Worm (Caenorhabditis elegans) whole organism, L3 larva: ENCODE measurements around the gene B0001.7.

ENCODE experiments used
- egl-27 ChIP-seq: sonication (generic microtip); optimal IDR thresholded peaks from 4 replicates; lab custom pipeline; 2017; ENCODE audit warnings: missing biosample characterization, missing genetic modification reagents, missing genetic modification characterization
- elt-1 ChIP-seq: fragments of 150-350 bp; optimal IDR thresholded peaks from 2 replicates; lab custom pipeline; 2014; ENCODE audit warnings: missing biosample characterization, missing genetic modification characterization
- nhr-12 ChIP-seq: fragments of 150-350 bp; optimal IDR thresholded peaks from 2 replicates; lab custom pipeline; 2014; ENCODE audit warnings: missing biosample characterization, missing genetic modification characterization
- nhr-237 ChIP-seq: fragments of 150-350 bp; optimal IDR thresholded peaks from 2 replicates; lab custom pipeline; 2014; ENCODE audit warnings: missing biosample characterization, missing genetic modification characterization
- nhr-43 ChIP-seq: sonication (generic microtip); optimal IDR thresholded peaks from 2 replicates; lab custom pipeline; 2016; ENCODE audit warnings: mild to moderate bottlenecking, missing genetic modification characterization, missing compliant biosample characterization; ENCODE audit not compliant: poor library complexity, severe bottlenecking
- nhr-76 ChIP-seq: fragments of 150-350 bp; sonication (generic microtip); optimal IDR thresholded peaks from 5 replicates; lab custom pipeline; 2014; ENCODE audit warnings: missing biosample characterization, missing genetic modification characterization
- nhr-77 ChIP-seq: fragments of 150-350 bp; optimal IDR thresholded peaks from 2 replicates; lab custom pipeline; 2014; ENCODE audit warnings: missing biosample characterization, missing genetic modification characterization
- pha-4 ChIP-seq: fragments of 150-350 bp; optimal IDR thresholded peaks from 2 replicates; lab custom pipeline; 2014; ENCODE audit warnings: missing biosample characterization, missing genetic modification reagents, missing genetic modification characterization
- unc-62 ChIP-seq: fragments of 150-350 bp; sonication (generic microtip); optimal IDR thresholded peaks from 4 replicates; lab custom pipeline; 2014; ENCODE audit warnings: missing biosample characterization, missing genetic modification reagents, missing genetic modification characterization

DNA sequence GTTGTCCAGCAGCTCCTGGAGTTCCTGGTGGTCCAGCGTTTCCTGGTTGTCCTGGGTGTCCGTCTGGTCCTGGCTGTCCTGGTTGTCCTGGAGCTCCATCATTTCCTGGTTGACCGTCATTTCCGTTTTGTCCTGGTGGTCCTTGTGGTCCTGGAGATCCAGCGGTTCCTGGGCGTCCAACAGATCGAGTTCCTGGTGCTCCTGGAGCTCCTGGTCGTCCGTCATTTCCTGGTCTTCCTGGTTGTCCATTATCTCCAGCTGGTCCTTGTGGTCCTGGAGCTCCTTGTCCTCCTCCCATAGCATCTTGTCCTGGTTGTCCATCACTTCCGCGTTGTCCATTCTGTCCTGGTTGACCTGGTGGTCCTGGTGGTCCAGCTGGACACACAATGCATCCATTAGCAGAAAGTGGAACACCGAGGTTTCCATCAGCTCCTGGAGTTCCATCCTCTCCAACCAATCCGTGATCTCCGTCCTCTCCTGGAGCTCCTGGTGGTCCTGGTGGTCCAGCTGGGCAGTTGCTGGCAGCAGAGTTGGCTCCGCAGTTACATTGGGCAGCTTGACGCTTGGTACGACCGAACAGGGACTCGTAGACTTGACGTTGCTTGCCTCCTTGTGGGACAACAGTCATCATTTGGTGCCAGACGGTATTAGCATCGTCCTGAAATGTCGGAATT is 44.9 kb downstream of the B0001.7 start:
- TF ChIP-seq pha-4 (tag; lab: Kevin White, UChicago) (no peak), nhr-77 (no peak), egl-27 (tag; lab: Kevin White, UChicago) (no peak), nhr-12 (tag; lab: Kevin White, UChicago) (no peak), unc-62 (GFP tag; lab: Kevin White, UChicago) (no peak), nhr-237 (tag; lab: Kevin White, UChicago) (no peak), nhr-76 (tag; lab: Kevin White, UChicago) (no peak), elt-1 (tag; lab: Kevin White, UChicago) (no peak), nhr-43 (no peak)
